Worm (Caenorhabditis elegans) whole organism, L1 larva: ENCODE data around the gene math-4.

Experiments used
- nhr-77 ChIP-seq: fragments of 150-350 bp; optimal IDR thresholded peaks from 2 replicates; lab custom pipeline; 2014; ENCODE audit warnings: missing biosample characterization, missing genetic modification characterization
- snpc-4 ChIP-seq: fragments of 150-350 bp; optimal IDR thresholded peaks from 2 replicates; lab custom pipeline; 2014; ENCODE audit warnings: missing biosample characterization, missing genetic modification characterization

ce11 chrII:1819944-1820570, 37.7 kb upstream of the math-4 start, which contains the start of gene fbxc-19:
- TF ChIP-seq nhr-77 (tag; lab: Kevin White, UChicago) (peak; percentile 38), snpc-4 (tag; lab: Kevin White, UChicago) (peak; percentile 45)
